Worm (Caenorhabditis elegans) whole organism, mixed stage, embryonic: ENCODE data around the gene T10D4.1.
"Not testable (repeated sequence)": the region's sequence is repeated elsewhere in the genome, so short reads cannot be mapped to it uniquely, and the experiment has no call there.

Experiments used
- M03D4.4 ChIP-seq: sonication (generic microtip); optimal IDR thresholded peaks from 2 replicates; lab custom pipeline; 2017; ENCODE audit warnings: mild to moderate bottlenecking, missing genetic modification characterization, missing compliant biosample characterization
- bed-3 ChIP-seq: fragments of 200-800 bp; sonication (Bioruptor generic); optimal IDR thresholded peaks from 3 replicates; lab custom pipeline; 2018; ENCODE audit warnings: mild to moderate bottlenecking, missing genetic modification characterization, moderate library complexity, missing compliant biosample characterization
- blmp-1 ChIP-seq: fragments of 150-350 bp; optimal IDR thresholded peaks from 2 replicates; lab custom pipeline; 2014; ENCODE audit warnings: missing biosample characterization, missing genetic modification characterization
- ceh-39 ChIP-seq: fragments of 150-350 bp; optimal IDR thresholded peaks from 2 replicates; lab custom pipeline; 2014; ENCODE audit warnings: missing biosample characterization, missing genetic modification characterization
- ceh-83 ChIP-seq: fragments of 200-800 bp; sonication (Bioruptor generic); optimal IDR thresholded peaks from 2 replicates; lab custom pipeline; 2018; ENCODE audit warnings: mild to moderate bottlenecking, missing genetic modification characterization, missing compliant biosample characterization
- ces-1 ChIP-seq: fragments of 150-350 bp; optimal IDR thresholded peaks from 2 replicates; lab custom pipeline; 2014; ENCODE audit warnings: missing biosample characterization, missing genetic modification reagents, missing genetic modification characterization
- cnd-1 ChIP-seq: fragments of 200-800 bp; sonication (Bioruptor generic); optimal IDR thresholded peaks from 2 replicates; lab custom pipeline; 2018; ENCODE audit warnings: mild to moderate bottlenecking, missing genetic modification characterization, missing compliant biosample characterization
- drap-1 ChIP-seq: fragments of 200-800 bp; sonication (Bioruptor generic); optimal IDR thresholded peaks from 3 replicates; lab custom pipeline; 2018; ENCODE audit warnings: mild to moderate bottlenecking, missing genetic modification characterization, missing compliant biosample characterization
- elt-1 ChIP-seq: sonication (generic microtip); optimal IDR thresholded peaks from 2 replicates; lab custom pipeline; 2017; ENCODE audit warnings: missing genetic modification characterization, mild to moderate bottlenecking, missing compliant biosample characterization, antibody characterized with exemption, moderate library complexity, borderline replicate concordance; ENCODE audit not compliant: insufficient read depth
- elt-3 ChIP-seq: fragments of 150-350 bp; optimal IDR thresholded peaks from 2 replicates; lab custom pipeline; 2014; ENCODE audit warnings: missing biosample characterization, missing genetic modification characterization
- flh-1 ChIP-seq: fragments of 200-800 bp; sonication (Bioruptor generic); optimal IDR thresholded peaks from 2 replicates; lab custom pipeline; 2018; ENCODE audit warnings: mild to moderate bottlenecking, missing genetic modification characterization, moderate library complexity, missing compliant biosample characterization
- ham-2 ChIP-seq: fragments of 200-800 bp; sonication (Bioruptor generic); optimal IDR thresholded peaks from 2 replicates; lab custom pipeline; 2018; ENCODE audit warnings: mild to moderate bottlenecking, missing genetic modification characterization, missing compliant biosample characterization
- lin-13 ChIP-seq: fragments of 150-350 bp; optimal IDR thresholded peaks from 2 replicates; lab custom pipeline; 2014; ENCODE audit warnings: missing biosample characterization, missing genetic modification characterization
- lin-32 ChIP-seq: fragments of 200-800 bp; sonication (Bioruptor generic); optimal IDR thresholded peaks from 2 replicates; lab custom pipeline; 2018; ENCODE audit warnings: mild to moderate bottlenecking, missing genetic modification characterization, missing compliant biosample characterization
- lsy-2 ChIP-seq: fragments of 150-350 bp; optimal IDR thresholded peaks from 2 replicates; lab custom pipeline; 2014; ENCODE audit warnings: missing biosample characterization, missing genetic modification characterization
- mab-5 ChIP-seq: fragments of 150-350 bp; optimal IDR thresholded peaks from 2 replicates; lab custom pipeline; 2014; ENCODE audit warnings: missing biosample characterization, missing genetic modification characterization
- mep-1 ChIP-seq: fragments of 150-350 bp; optimal IDR thresholded peaks from 2 replicates; lab custom pipeline; 2017; ENCODE audit warnings: missing biosample characterization, missing genetic modification reagents, missing genetic modification characterization, inconsistent platforms
- mls-2 ChIP-seq: sonication (generic microtip); optimal IDR thresholded peaks from 2 replicates; lab custom pipeline; 2016; ENCODE audit warnings: mild to moderate bottlenecking, missing genetic modification characterization, moderate library complexity, missing compliant biosample characterization
- nhr-2 ChIP-seq: fragments of 150-350 bp; optimal IDR thresholded peaks from 2 replicates; lab custom pipeline; 2014; ENCODE audit warnings: missing biosample characterization, missing genetic modification characterization
- nhr-28 ChIP-seq: fragments of 150-350 bp; optimal IDR thresholded peaks from 2 replicates; lab custom pipeline; 2014; ENCODE audit warnings: missing biosample characterization, missing genetic modification characterization
- nhr-76 ChIP-seq: sonication (generic microtip); optimal IDR thresholded peaks from 2 replicates; lab custom pipeline; 2017; ENCODE audit warnings: missing biosample characterization, missing genetic modification characterization
- sem-2 ChIP-seq: fragments of 200-800 bp; sonication (Bioruptor generic); optimal IDR thresholded peaks from 2 replicates; lab custom pipeline; 2018; ENCODE audit warnings: mild to moderate bottlenecking, missing genetic modification characterization, missing compliant biosample characterization
- snpc-4 ChIP-seq: fragments of 150-350 bp; optimal IDR thresholded peaks from 2 replicates; lab custom pipeline; 2014; ENCODE audit warnings: missing biosample characterization, missing genetic modification characterization
- sptf-1 ChIP-seq: sonication (generic microtip); optimal IDR thresholded peaks from 2 replicates; lab custom pipeline; 2017; ENCODE audit warnings: mild to moderate bottlenecking, missing genetic modification characterization, moderate library complexity, missing compliant biosample characterization
- tbx-8 ChIP-seq: fragments of 200-800 bp; sonication (Bioruptor generic); optimal IDR thresholded peaks from 2 replicates; lab custom pipeline; 2018; ENCODE audit warnings: mild to moderate bottlenecking, missing genetic modification characterization, moderate library complexity, missing compliant biosample characterization
- unc-120 ChIP-seq: sonication (generic microtip); optimal IDR thresholded peaks from 2 replicates; lab custom pipeline; 2017; ENCODE audit warnings: missing genetic modification characterization, missing compliant biosample characterization; ENCODE audit not compliant: poor library complexity, severe bottlenecking
- unc-39 ChIP-seq: fragments of 150-350 bp; optimal IDR thresholded peaks from 2 replicates; lab custom pipeline; 2014; ENCODE audit warnings: missing biosample characterization, missing genetic modification characterization
- unc-62 ChIP-seq: fragments of 150-350 bp; optimal IDR thresholded peaks from 2 replicates; lab custom pipeline; 2014; ENCODE audit warnings: missing biosample characterization, missing genetic modification reagents, missing genetic modification characterization
- zip-8 ChIP-seq: fragments of 150-350 bp; optimal IDR thresholded peaks from 2 replicates; lab custom pipeline; 2014; ENCODE audit warnings: missing biosample characterization, missing genetic modification characterization
- ztf-11 ChIP-seq: fragments of 150-350 bp; optimal IDR thresholded peaks from 2 replicates; lab custom pipeline; 2014; ENCODE audit warnings: missing biosample characterization, missing genetic modification characterization

The T10D4.1 gene

DNA sequence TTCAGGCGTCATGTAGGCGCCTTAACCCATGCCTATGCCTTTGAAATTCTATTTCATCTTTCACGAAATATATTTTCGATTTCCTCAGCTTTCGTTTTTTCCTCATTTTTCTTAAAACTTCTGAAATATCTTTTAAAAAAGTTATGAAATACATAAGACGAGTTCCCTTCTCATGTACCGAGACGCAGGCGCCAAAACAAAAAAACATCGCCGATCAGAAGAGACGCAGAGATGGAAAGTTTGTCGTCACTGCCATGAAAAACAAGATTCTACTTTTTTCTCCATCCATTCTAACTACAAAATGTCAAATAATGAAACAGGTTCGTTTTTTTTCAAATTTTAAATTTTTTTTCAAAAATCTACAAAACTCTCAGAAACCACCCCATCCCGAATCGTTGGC lies 20.9 kb upstream of the T10D4.1 start, which contains the start of gene chil-24:
chil-24 (plus strand) TSS at position 156 of the 400 bp plus-strand sequence.
- TF ChIP-seq sem-2 (no peak), unc-39 (tag; lab: Kevin White, UChicago) (no peak), mls-2 (tag; lab: Kevin White, UChicago) (no peak), tbx-8 (GFP tag; lab: Kevin White, UChicago) (no peak)

DNA sequence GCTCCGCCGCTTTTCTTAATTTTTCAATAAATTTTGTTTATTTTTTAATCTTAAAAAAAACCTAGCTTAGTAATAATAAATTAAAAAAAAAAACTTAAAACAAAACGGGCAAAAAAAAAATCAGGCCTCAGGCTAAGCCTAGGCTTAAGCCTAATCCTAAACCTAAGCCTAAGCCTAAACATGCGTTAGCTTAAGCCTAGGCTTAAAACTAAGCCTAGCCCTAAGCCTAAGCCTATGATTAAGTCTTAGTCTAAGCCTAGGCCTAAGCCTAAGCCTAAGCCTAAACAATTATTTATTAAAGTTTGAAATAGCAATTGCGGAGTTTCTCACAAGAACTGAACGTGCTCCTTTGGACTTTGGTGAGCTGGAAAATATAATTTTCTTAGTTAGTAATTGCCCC lies 14.6 kb upstream of the T10D4.1 start:
- no peak for TF ChIP-seq unc-39 (tag; lab: Kevin White, UChicago)
- no peak for TF ChIP-seq bed-3 (GFP tag; lab: Kevin White, UChicago)
- no peak for TF ChIP-seq lin-32
- no peak for TF ChIP-seq lsy-2 (tag; lab: Kevin White, UChicago)
- no peak for TF ChIP-seq ceh-39 (tag; lab: Kevin White, UChicago)
- TF ChIP-seq snpc-4 (tag; lab: Kevin White, UChicago): no peak
- TF ChIP-seq tbx-8 (GFP tag; lab: Kevin White, UChicago): no peak
- no peak for TF ChIP-seq unc-120 (tag; lab: Kevin White, UChicago)

- TF ChIP-seq ceh-39 (tag; lab: Kevin White, UChicago): no peak
- TF ChIP-seq drap-1: no peak
- TF ChIP-seq sptf-1: no peak
- no peak for TF ChIP-seq tbx-8 (GFP tag; lab: Kevin White, UChicago)
- TF ChIP-seq ces-1 (GFP tag; lab: Kevin White, UChicago): no peak
- no peak for TF ChIP-seq nhr-2 (tag; lab: Kevin White, UChicago)
- no peak for TF ChIP-seq elt-1 (tag; lab: Kevin White, UChicago)
- TF ChIP-seq mab-5 (tag; lab: Kevin White, UChicago): no peak
- no peak for TF ChIP-seq M03D4.4
- no peak for TF ChIP-seq mls-2 (tag; lab: Kevin White, UChicago)
- no peak for TF ChIP-seq unc-62 (GFP tag; lab: Kevin White, UChicago)
- no peak for TF ChIP-seq flh-1 (GFP tag; lab: Kevin White, UChicago)
- no peak for TF ChIP-seq blmp-1 (tag; lab: Kevin White, UChicago)
- no peak for TF ChIP-seq nhr-76 (tag; lab: Kevin White, UChicago)
- no peak for TF ChIP-seq ceh-83 (GFP tag; lab: Kevin White, UChicago)
- no peak for TF ChIP-seq snpc-4 (tag; lab: Kevin White, UChicago)
- TF ChIP-seq mep-1 (tag; lab: Kevin White, UChicago): no peak
- TF ChIP-seq lin-13: no peak
- TF ChIP-seq, all 35 proteins: peak for 0
Measured at ce11 chrII:3137804-3138203, 12.1 kb upstream of the T10D4.1 start, which contains the start of gene sri-54. sri-54 (minus strand) TSS chrII:3137904.

ce11 chrII:3142855-3143254 lies 7.1 kb upstream of the T10D4.1 start, which contains the start of gene sri-42:
sri-42 (minus strand) TSS chrII:3142955.
- TF ChIP-seq elt-1 (tag; lab: Kevin White, UChicago); nhr-2 (tag; lab: Kevin White, UChicago); bed-3 (GFP tag; lab: Kevin White, UChicago): not testable (repeated sequence)

- not testable (repeated sequence) for TF ChIP-seq unc-62 (GFP tag; lab: Kevin White, UChicago); ztf-11 (tag; lab: Kevin White, UChicago); blmp-1 (tag; lab: Kevin White, UChicago)
Measured at ce11 chrII:3144552-3144951, 5.4 kb upstream of the T10D4.1 start, which contains the start of gene sri-43. sri-43 (minus strand) TSS chrII:3144652.

ce11 chrII:3145842-3146241 lies 4.1 kb upstream of the T10D4.1 start, which contains the start of gene T10D4.15:
T10D4.15 (plus strand) TSS chrII:3146142.
- no peak for TF ChIP-seq unc-120 (tag; lab: Kevin White, UChicago)
- no peak for TF ChIP-seq mab-5 (tag; lab: Kevin White, UChicago)
- TF ChIP-seq nhr-28 (tag; lab: Kevin White, UChicago): no peak
- no peak for TF ChIP-seq ham-2
- TF ChIP-seq elt-1 (tag; lab: Kevin White, UChicago): no peak
- TF ChIP-seq lin-13: no peak
- TF ChIP-seq ceh-39 (tag; lab: Kevin White, UChicago): no peak
- no peak for TF ChIP-seq unc-39 (tag; lab: Kevin White, UChicago)
- TF ChIP-seq mep-1 (tag; lab: Kevin White, UChicago): no peak
- no peak for TF ChIP-seq elt-3 (tag; lab: Kevin White, UChicago)
- TF ChIP-seq zip-8 (tag; lab: Kevin White, UChicago): no peak
- TF ChIP-seq unc-62 (GFP tag; lab: Kevin White, UChicago): no peak
- TF ChIP-seq ces-1 (GFP tag; lab: Kevin White, UChicago): no peak
- no peak for TF ChIP-seq snpc-4 (tag; lab: Kevin White, UChicago)
- no peak for TF ChIP-seq nhr-76 (tag; lab: Kevin White, UChicago)
- TF ChIP-seq bed-3 (GFP tag; lab: Kevin White, UChicago): no peak
- no peak for TF ChIP-seq cnd-1 (tag; lab: Kevin White, UChicago)
- no peak for TF ChIP-seq drap-1
- TF ChIP-seq flh-1 (GFP tag; lab: Kevin White, UChicago): no peak
- no peak for TF ChIP-seq sptf-1
